Fruit fly (Drosophila melanogaster): Measurements from ENCODE around the gene CG34448.
A peak's percentile ranks its signal among the peaks of the same experiment; 100 is the strongest.

Gene CG34448

dm6 chr2L:2399897-2400296 is 17.9 kb downstream of the CG34448 start, which contains the start of gene VGlut:
TSS of gene VGlut (plus strand) at chr2L:2400295.
- no peak for TF ChIP-seq CG17801 (GFP tag; optimal IDR thresholded peaks at IDR 0.05; ENCODE audit: partially characterized antibody)

dm6 chr2L:2398459-2398858 is 19.3 kb downstream of the CG34448 start:
- no peak for TF ChIP-seq CG17801 (GFP tag; optimal IDR thresholded peaks at IDR 0.05; ENCODE audit: partially characterized antibody)

- no peak for TF ChIP-seq CG17801 (GFP tag; optimal IDR thresholded peaks at IDR 0.05; ENCODE audit: partially characterized antibody)
Observed at dm6 chr2L:2397080-2397479, 20.7 kb downstream of the CG34448 start.

dm6 chr2L:2394872-2395271 is 22.9 kb downstream of the CG34448 start:
- TF ChIP-seq CG17801 (GFP tag; optimal IDR thresholded peaks at IDR 0.05; ENCODE audit: partially characterized antibody), result no peak

dm6 chr2L:2391321-2391720 is 26.4 kb downstream of the CG34448 start, which contains the start of gene CG46448:
TSS of gene CG46448 (plus strand) at chr2L:2391660.
- TF ChIP-seq CG17801 (GFP tag; optimal IDR thresholded peaks at IDR 0.05; ENCODE audit: partially characterized antibody), result no peak

- no peak for TF ChIP-seq CG17801 (GFP tag; optimal IDR thresholded peaks at IDR 0.05; ENCODE audit: partially characterized antibody)
Observed at dm6 chr2L:2390589-2390988, 27.2 kb downstream of the CG34448 start, which contains the start of gene CG43750. TSS of gene CG43750 (minus strand) at chr2L:2390689.

- no peak for TF ChIP-seq CG17801 (GFP tag; optimal IDR thresholded peaks at IDR 0.05; ENCODE audit: partially characterized antibody)
Observed at dm6 chr2L:2385692-2386091, 32.1 kb downstream of the CG34448 start, which contains the start of gene CG3557. TSS of gene CG3557 (minus strand) at chr2L:2385792.

dm6 chr2L:2382971-2383370 is 34.8 kb downstream of the CG34448 start, which contains the start of gene PIG-Wa:
TSS of gene PIG-Wa (plus strand) at chr2L:2383202.
- TF ChIP-seq CG17801 (GFP tag; optimal IDR thresholded peaks at IDR 0.05; ENCODE audit: partially characterized antibody), result no peak

dm6 chr2L:2380805-2381204 is 37.0 kb downstream of the CG34448 start, which contains the start of gene Eogt:
TSS of gene Eogt (plus strand) at chr2L:2381097.
- TF ChIP-seq CG17801 (GFP tag; optimal IDR thresholded peaks at IDR 0.05; ENCODE audit: partially characterized antibody), result peak; percentile 86

dm6 chr2L:2376418-2376702 is 41.4 kb downstream of the CG34448 start:
- TF ChIP-seq CG17801 (GFP tag; optimal IDR thresholded peaks at IDR 0.05; ENCODE audit: partially characterized antibody), result no peak

dm6 chr2L:2375655-2376417 is 41.9 kb downstream of the CG34448 start, which contains the start of gene Atxn7:
TSS of gene Atxn7 (plus strand) at chr2L:2375841.
- peak; percentile 78 for TF ChIP-seq CG17801 (GFP tag; optimal IDR thresholded peaks at IDR 0.05; ENCODE audit: partially characterized antibody)

dm6 chr2L:2373818-2374746 is 43.7 kb downstream of the CG34448 start, which contains the start of the genes CG3609 and CG15390:
TSS of gene CG3609 (minus strand) at chr2L:2374627.
TSS of gene CG15390 (plus strand) at chr2L:2374713.
- TF ChIP-seq CG17801 (GFP tag; optimal IDR thresholded peaks at IDR 0.05; ENCODE audit: partially characterized antibody), result peak; percentile 76

dm6 chr2L:2372112-2372449 is 45.7 kb downstream of the CG34448 start:
- TF ChIP-seq CG17801 (GFP tag; optimal IDR thresholded peaks at IDR 0.05; ENCODE audit: partially characterized antibody), result no peak

- no peak for TF ChIP-seq CG17801 (GFP tag; optimal IDR thresholded peaks at IDR 0.05; ENCODE audit: partially characterized antibody)
Observed at dm6 chr2L:2371406-2372111, 46.2 kb downstream of the CG34448 start, which contains the start of gene CG3597. TSS of gene CG3597 (minus strand) at chr2L:2371524.

dm6 chr2L:2370352-2370751 is 47.4 kb downstream of the CG34448 start:
- TF ChIP-seq CG17801 (GFP tag; optimal IDR thresholded peaks at IDR 0.05; ENCODE audit: partially characterized antibody), result no peak
